Worm (Caenorhabditis elegans): ENCODE data around the gene F19F10.14.

The F19F10.14 gene

ce11 chrV:7532947-7533346 lies 37.9 kb downstream of the F19F10.14 start, which contains the start of gene C54F6.3:
TSS of gene C54F6.3 (plus strand) at chrV:7533247.
- TF ChIP-seq flh-1 (GFP tag; optimal IDR thresholded peaks at IDR 0.05), result no peak
- TF ChIP-seq ztf-11 (tag; optimal IDR thresholded peaks at IDR 0.05), result no peak
- no peak for TF ChIP-seq ceh-83 (GFP tag; optimal IDR thresholded peaks at IDR 0.05)
- no peak for TF ChIP-seq nhr-2 (tag; optimal IDR thresholded peaks at IDR 0.05)
- TF ChIP-seq unc-39 (tag; optimal IDR thresholded peaks at IDR 0.05), result no peak
- TF ChIP-seq unc-62 (GFP tag; optimal IDR thresholded peaks at IDR 0.05), result no peak
- TF ChIP-seq unc-120 (tag; optimal IDR thresholded peaks at IDR 0.05; ENCODE audit: poor library complexity, severe bottlenecking), result no peak
- TF ChIP-seq lin-13 (tag; optimal IDR thresholded peaks at IDR 0.05), result no peak
- TF ChIP-seq ceh-43 (GFP tag; optimal IDR thresholded peaks at IDR 0.05), result no peak
- TF ChIP-seq nhr-12 (tag; optimal IDR thresholded peaks at IDR 0.05), result no peak
- TF ChIP-seq tbx-8 (GFP tag; optimal IDR thresholded peaks at IDR 0.05), result no peak
- no peak for TF ChIP-seq nhr-76 (tag; optimal IDR thresholded peaks at IDR 0.05)
- TF ChIP-seq cnd-1 (tag; optimal IDR thresholded peaks at IDR 0.05), result no peak
- TF ChIP-seq hlh-1 (tag; optimal IDR thresholded peaks at IDR 0.05), result no peak
- no peak for TF ChIP-seq snpc-4 (tag; optimal IDR thresholded peaks at IDR 0.05)
- no peak for TF ChIP-seq sptf-1 (tag; optimal IDR thresholded peaks at IDR 0.05)

ce11 chrV:7529840-7530239 lies 41.0 kb downstream of the F19F10.14 start, which contains the start of gene swt-2:
TSS of gene swt-2 (plus strand) at chrV:7530140.
- TF ChIP-seq blmp-1 (tag; optimal IDR thresholded peaks at IDR 0.05), result no peak

ce11 chrV:7528816-7529215 lies 42.0 kb downstream of the F19F10.14 start, which contains the start of gene C54F6.5:
TSS of gene C54F6.5 (plus strand) at chrV:7529116.
- TF ChIP-seq mls-2 (tag; optimal IDR thresholded peaks at IDR 0.05) (no peak), ztf-11 (tag; optimal IDR thresholded peaks at IDR 0.05) (no peak), zip-8 (tag; optimal IDR thresholded peaks at IDR 0.05) (no peak), nhr-12 (tag; optimal IDR thresholded peaks at IDR 0.05) (no peak), nhr-2 (tag; optimal IDR thresholded peaks at IDR 0.05) (no peak)

ce11 chrV:7527153-7527552 lies 43.7 kb downstream of the F19F10.14 start, which contains the start of gene C54F6.17:
TSS of gene C54F6.17 (plus strand) at chrV:7527453.
- TF ChIP-seq lin-32 (GFP tag; optimal IDR thresholded peaks at IDR 0.05) (no peak), unc-39 (tag; optimal IDR thresholded peaks at IDR 0.05) (no peak), ztf-11 (tag; optimal IDR thresholded peaks at IDR 0.05) (no peak)

ce11 chrV:7525695-7526094 lies 45.2 kb downstream of the F19F10.14 start, which contains the start of gene C54F6.18:
TSS of gene C54F6.18 (plus strand) at chrV:7525995.
- no peak for TF ChIP-seq mls-2 (tag; optimal IDR thresholded peaks at IDR 0.05)
- no peak for TF ChIP-seq unc-120 (tag; optimal IDR thresholded peaks at IDR 0.05; ENCODE audit: poor library complexity, severe bottlenecking)
- no peak for TF ChIP-seq flh-1 (GFP tag; optimal IDR thresholded peaks at IDR 0.05)
- TF ChIP-seq lin-13 (tag; optimal IDR thresholded peaks at IDR 0.05), result no peak
- no peak for TF ChIP-seq tbx-8 (GFP tag; optimal IDR thresholded peaks at IDR 0.05)
- TF ChIP-seq lsy-2 (tag; optimal IDR thresholded peaks at IDR 0.05), result no peak
- no peak for TF ChIP-seq unc-62 (GFP tag; optimal IDR thresholded peaks at IDR 0.05)
- TF ChIP-seq unc-39 (tag; optimal IDR thresholded peaks at IDR 0.05), result no peak
- no peak for TF ChIP-seq zip-8 (tag; optimal IDR thresholded peaks at IDR 0.05)
- TF ChIP-seq bed-3 (GFP tag; optimal IDR thresholded peaks at IDR 0.05), result no peak
- no peak for TF ChIP-seq blmp-1 (tag; optimal IDR thresholded peaks at IDR 0.05)
- TF ChIP-seq nhr-12 (tag; optimal IDR thresholded peaks at IDR 0.05), result no peak
- no peak for TF ChIP-seq ztf-11 (tag; optimal IDR thresholded peaks at IDR 0.05)
- TF ChIP-seq sem-2 (GFP tag; optimal IDR thresholded peaks at IDR 0.05), result no peak
- TF ChIP-seq nhr-237 (tag; optimal IDR thresholded peaks at IDR 0.05), result no peak
- no peak for TF ChIP-seq ces-1 (GFP tag; optimal IDR thresholded peaks at IDR 0.05)
- no peak for TF ChIP-seq snpc-4 (tag; optimal IDR thresholded peaks at IDR 0.05)

- TF ChIP-seq flh-1 (GFP tag; optimal IDR thresholded peaks at IDR 0.05) (no peak), cnd-1 (tag; optimal IDR thresholded peaks at IDR 0.05) (no peak), nhr-76 (tag; optimal IDR thresholded peaks at IDR 0.05) (no peak), blmp-1 (tag; optimal IDR thresholded peaks at IDR 0.05) (no peak), ces-1 (GFP tag; optimal IDR thresholded peaks at IDR 0.05) (no peak), nhr-2 (tag; optimal IDR thresholded peaks at IDR 0.05) (no peak)
These were observed 46.4 kb downstream of the F19F10.14 start, which contains the start of gene C54F6.20 for ce11 chrV:7524447-7524846. TSS of gene C54F6.20 (plus strand) at chrV:7524747.

- no peak for TF ChIP-seq unc-39 (tag; optimal IDR thresholded peaks at IDR 0.05)
- no peak for TF ChIP-seq ces-1 (GFP tag; optimal IDR thresholded peaks at IDR 0.05)
- TF ChIP-seq lin-13 (tag; optimal IDR thresholded peaks at IDR 0.05), result no peak
- no peak for TF ChIP-seq nhr-28 (tag; optimal IDR thresholded peaks at IDR 0.05)
- no peak for TF ChIP-seq ham-2 (GFP tag; optimal IDR thresholded peaks at IDR 0.05)
- TF ChIP-seq cnd-1 (tag; optimal IDR thresholded peaks at IDR 0.05), result no peak
- no peak for TF ChIP-seq lin-32 (GFP tag; optimal IDR thresholded peaks at IDR 0.05)
- no peak for TF ChIP-seq tbx-8 (GFP tag; optimal IDR thresholded peaks at IDR 0.05)
- no peak for TF ChIP-seq unc-62 (GFP tag; optimal IDR thresholded peaks at IDR 0.05)
- TF ChIP-seq drap-1 (GFP tag; optimal IDR thresholded peaks at IDR 0.05), result no peak
- TF ChIP-seq ceh-39 (tag; optimal IDR thresholded peaks at IDR 0.05), result no peak
- no peak for TF ChIP-seq M03D4.4 (tag; optimal IDR thresholded peaks at IDR 0.05)
- TF ChIP-seq mls-2 (tag; optimal IDR thresholded peaks at IDR 0.05), result no peak
- TF ChIP-seq blmp-1 (tag; optimal IDR thresholded peaks at IDR 0.05), result no peak
- TF ChIP-seq zip-8 (tag; optimal IDR thresholded peaks at IDR 0.05), result no peak
These were observed 47.5 kb downstream of the F19F10.14 start, which contains the start of gene C54F6.6 for ce11 chrV:7523392-7523791. TSS of gene C54F6.6 (plus strand) at chrV:7523692.

Data from whole organism, mixed stage, embryonic.